Worm (Caenorhabditis elegans) whole organism, late embryonic: Measurements from ENCODE around the gene gly-14.

ENCODE experiments used
- F13H6.1 ChIP-seq: sonication (generic microtip); optimal IDR thresholded peaks from 2 replicates; lab custom pipeline; 2016; ENCODE audit warnings: missing genetic modification characterization, missing compliant biosample characterization
- T23F11.4 ChIP-seq: fragments of 200-800 bp; sonication (Bioruptor generic); optimal IDR thresholded peaks from 2 replicates; lab custom pipeline; 2018; ENCODE audit warnings: mild to moderate bottlenecking, missing genetic modification characterization, missing compliant biosample characterization
- Y22D7AL.16 ChIP-seq: sonication (generic microtip); optimal IDR thresholded peaks from 2 replicates; lab custom pipeline; 2016; ENCODE audit warnings: missing genetic modification characterization, missing compliant biosample characterization
- ahr-1 ChIP-seq: sonication (generic microtip); optimal IDR thresholded peaks from 2 replicates; lab custom pipeline; 2016; ENCODE audit warnings: missing genetic modification characterization, missing compliant biosample characterization
- ama-1 ChIP-seq: fragments of 150-350 bp; optimal IDR thresholded peaks from 2 replicates; lab custom pipeline; 2014
- ceh-14 ChIP-seq: sonication (generic microtip); optimal IDR thresholded peaks from 2 replicates; lab custom pipeline; 2016; ENCODE audit warnings: missing genotype, missing genetic modification characterization, missing compliant biosample characterization
- ceh-19 ChIP-seq: fragments of 200-800 bp; sonication (Bioruptor generic); optimal IDR thresholded peaks from 2 replicates; lab custom pipeline; 2018; ENCODE audit warnings: mild to moderate bottlenecking, missing genetic modification characterization, missing compliant biosample characterization
- ceh-2 ChIP-seq: sonication (generic microtip); optimal IDR thresholded peaks from 2 replicates; lab custom pipeline; 2016; ENCODE audit warnings: missing genotype, missing genetic modification characterization, missing compliant biosample characterization
- ceh-22 ChIP-seq: sonication (generic microtip); optimal IDR thresholded peaks from 2 replicates; lab custom pipeline; 2017; ENCODE audit warnings: missing biosample characterization, missing genetic modification characterization
- ceh-34 ChIP-seq: sonication (generic microtip); optimal IDR thresholded peaks from 2 replicates; lab custom pipeline; 2016; ENCODE audit warnings: mild to moderate bottlenecking, missing genetic modification characterization, missing compliant biosample characterization
- ceh-9 ChIP-seq: sonication (generic microtip); optimal IDR thresholded peaks from 2 replicates; lab custom pipeline; 2016; ENCODE audit warnings: mild to moderate bottlenecking, missing genetic modification characterization, inconsistent platforms, missing compliant biosample characterization
- dmd-4 ChIP-seq: sonication (generic microtip); optimal IDR thresholded peaks from 2 replicates; lab custom pipeline; 2016; ENCODE audit warnings: borderline replicate concordance, missing genetic modification characterization, missing compliant biosample characterization
- dve-1 ChIP-seq: sonication (generic microtip); optimal IDR thresholded peaks from 2 replicates; lab custom pipeline; 2017; ENCODE audit warnings: antibody characterized with exemption, mild to moderate bottlenecking, missing genetic modification characterization, missing compliant biosample characterization
- elt-2 ChIP-seq: sonication (generic microtip); optimal IDR thresholded peaks from 2 replicates; lab custom pipeline; 2016; ENCODE audit warnings: missing genetic modification reagents, missing genetic modification characterization, missing compliant biosample characterization
- ets-4 ChIP-seq: sonication (generic microtip); optimal IDR thresholded peaks from 2 replicates; lab custom pipeline; 2016; ENCODE audit warnings: missing genetic modification characterization, missing compliant biosample characterization
- eyg-1 ChIP-seq: sonication (generic microtip); optimal IDR thresholded peaks from 2 replicates; lab custom pipeline; 2016; ENCODE audit warnings: missing genotype, missing genetic modification characterization, missing compliant biosample characterization
- fkh-6 ChIP-seq: sonication (generic microtip); optimal IDR thresholded peaks from 2 replicates; lab custom pipeline; 2016; ENCODE audit warnings: missing genetic modification characterization, missing compliant biosample characterization
- gmeb-2 ChIP-seq: sonication (generic microtip); optimal IDR thresholded peaks from 2 replicates; lab custom pipeline; 2016; ENCODE audit warnings: missing genetic modification characterization, inconsistent platforms, missing compliant biosample characterization
- hlh-15 ChIP-seq: sonication (generic microtip); optimal IDR thresholded peaks from 2 replicates; lab custom pipeline; 2016; ENCODE audit warnings: missing genetic modification characterization, missing compliant biosample characterization
- hlh-30 ChIP-seq: sonication (generic microtip); optimal IDR thresholded peaks from 2 replicates; lab custom pipeline; 2017; ENCODE audit warnings: antibody characterized with exemption, missing genetic modification characterization, missing compliant biosample characterization; ENCODE audit not compliant: insufficient read depth
- hlh-8 ChIP-seq: sonication (generic microtip); optimal IDR thresholded peaks from 2 replicates; lab custom pipeline; 2016; ENCODE audit warnings: missing genotype, missing genetic modification characterization, missing compliant biosample characterization
- lim-6 ChIP-seq: sonication (generic microtip); optimal IDR thresholded peaks from 2 replicates; lab custom pipeline; 2016; ENCODE audit warnings: missing genetic modification characterization, missing compliant biosample characterization
- lin-11 ChIP-seq: fragments of 200-800 bp; sonication (Bioruptor generic); optimal IDR thresholded peaks from 2 replicates; lab custom pipeline; 2018; ENCODE audit warnings: mild to moderate bottlenecking, missing genetic modification characterization, missing compliant biosample characterization
- madf-2 ChIP-seq: sonication (generic microtip); optimal IDR thresholded peaks from 2 replicates; lab custom pipeline; 2017; ENCODE audit warnings: missing genetic modification characterization, missing compliant biosample characterization
- mec-3 ChIP-seq: sonication (generic microtip); optimal IDR thresholded peaks from 2 replicates; lab custom pipeline; 2016; ENCODE audit warnings: borderline replicate concordance, missing genetic modification characterization, missing compliant biosample characterization
- nfya-1 ChIP-seq: sonication (generic microtip); optimal IDR thresholded peaks from 2 replicates; lab custom pipeline; 2017; ENCODE audit warnings: missing genetic modification characterization, mild to moderate bottlenecking, missing compliant biosample characterization, antibody characterized with exemption, moderate library complexity
- pag-3 ChIP-seq: sonication (generic microtip); optimal IDR thresholded peaks from 2 replicates; lab custom pipeline; 2016; ENCODE audit warnings: missing compliant biosample characterization, missing genetic modification characterization, borderline replicate concordance
- pat-9 ChIP-seq: fragments of 200-800 bp; sonication (Bioruptor generic); optimal IDR thresholded peaks from 2 replicates; lab custom pipeline; 2018; ENCODE audit warnings: mild to moderate bottlenecking, missing genetic modification characterization, moderate library complexity, missing compliant biosample characterization
- pha-2 ChIP-seq: sonication (generic microtip); optimal IDR thresholded peaks from 2 replicates; lab custom pipeline; 2017; ENCODE audit warnings: mild to moderate bottlenecking, missing genetic modification characterization, missing compliant biosample characterization
- pha-4 ChIP-seq: fragments of 150-350 bp; optimal IDR thresholded peaks from 2 replicates; lab custom pipeline; 2018; ENCODE audit warnings: missing biosample characterization, missing genetic modification reagents, missing genetic modification characterization
- pqm-1 ChIP-seq: sonication (generic microtip); optimal IDR thresholded peaks from 2 replicates; lab custom pipeline; 2016; ENCODE audit warnings: missing genetic modification characterization, missing compliant biosample characterization
- pros-1 ChIP-seq: fragments of 150-350 bp; optimal IDR thresholded peaks from 2 replicates; lab custom pipeline; 2014; ENCODE audit warnings: missing biosample characterization, missing genetic modification reagents, missing genetic modification characterization
- ref-2 ChIP-seq: sonication (generic microtip); optimal IDR thresholded peaks from 2 replicates; lab custom pipeline; 2016; ENCODE audit warnings: missing genetic modification characterization, missing compliant biosample characterization
- sdc-2 ChIP-seq: sonication (generic microtip); optimal IDR thresholded peaks from 2 replicates; lab custom pipeline; 2016; ENCODE audit warnings: missing genotype, missing genetic modification characterization, missing compliant biosample characterization
- sox-2 ChIP-seq: fragments of 200-800 bp; sonication (Bioruptor generic); IDR thresholded peaks from 2 replicates; pipeline ENCODE4 v1.3.6; 2022; ENCODE audit warnings: missing genetic modification reagents, missing genetic modification characterization, missing compliant biosample characterization
- sox-4 ChIP-seq: sonication (generic microtip); optimal IDR thresholded peaks from 2 replicates; lab custom pipeline; 2017; ENCODE audit warnings: mild to moderate bottlenecking, missing genetic modification characterization, inconsistent platforms, missing compliant biosample characterization
- syd-9 ChIP-seq: sonication (generic microtip); optimal IDR thresholded peaks from 2 replicates; lab custom pipeline; 2016; ENCODE audit warnings: mild to moderate bottlenecking, missing genetic modification characterization, moderate library complexity, missing compliant biosample characterization
- tbx-2 ChIP-seq: sonication (generic microtip); optimal IDR thresholded peaks from 2 replicates; lab custom pipeline; 2016; ENCODE audit warnings: missing genetic modification characterization, missing compliant biosample characterization
- tbx-7 ChIP-seq: sonication (generic microtip); optimal IDR thresholded peaks from 2 replicates; lab custom pipeline; 2016; ENCODE audit warnings: missing genotype, missing genetic modification characterization, missing compliant biosample characterization
- ttx-3 ChIP-seq: sonication (generic microtip); optimal IDR thresholded peaks from 2 replicates; lab custom pipeline; 2016; ENCODE audit warnings: missing genetic modification reagents, missing genetic modification characterization, missing compliant biosample characterization
- unc-3 ChIP-seq, 2 experiments: fragments of 200-800 bp in 1 of 2; sonication (Bioruptor generic) in 1 of 2; sonication (generic microtip) in 1 of 2; conservative IDR thresholded peaks in 1 of 2; optimal IDR thresholded peaks in 1 of 2; 2 replicates each; pipeline versions ENCODE4 v1.3.6 to Lab custom; 2016 to 2022; ENCODE audit warnings: missing compliant biosample characterization in 2 of 2, missing genetic modification characterization in 2 of 2, missing genetic modification reagents in 1 of 2
- unc-42 ChIP-seq: sonication (generic microtip); optimal IDR thresholded peaks from 2 replicates; lab custom pipeline; 2016; ENCODE audit warnings: missing genotype, missing genetic modification characterization, missing compliant biosample characterization
- unc-86 ChIP-seq: sonication (generic microtip); optimal IDR thresholded peaks from 2 replicates; lab custom pipeline; 2016; ENCODE audit warnings: missing genetic modification characterization, missing compliant biosample characterization
- zip-5 ChIP-seq: sonication (generic microtip); optimal IDR thresholded peaks from 2 replicates; lab custom pipeline; 2016; ENCODE audit warnings: missing genetic modification characterization, missing compliant biosample characterization
- ztf-16 ChIP-seq: sonication (generic microtip); optimal IDR thresholded peaks from 2 replicates; lab custom pipeline; 2017; ENCODE audit warnings: missing genetic modification characterization, missing compliant biosample characterization

The gly-14 gene

ce11 chrIII:3480236-3480635, 12.8 kb downstream of the gly-14 start:
- no peak for TF ChIP-seq zip-5
- peak; percentile 19 for TF ChIP-seq hlh-30 (tag; lab: Kevin White, UChicago)
- TF ChIP-seq unc-86 (tag; lab: Kevin White, UChicago), result no peak
- TF ChIP-seq ceh-34 (tag; lab: Kevin White, UChicago), result no peak
- no peak for TF ChIP-seq ceh-14 (tag; lab: Kevin White, UChicago)

- TF ChIP-seq sox-4 (tag; lab: Kevin White, UChicago) (no peak), nfya-1 (tag; lab: Kevin White, UChicago) (peak; percentile 86), pha-2 (no peak), fkh-6 (tag; lab: Kevin White, UChicago) (no peak), sox-2 (GFP tag; lab: Robert Waterston, UW) (no peak), madf-2 (tag; lab: Kevin White, UChicago) (no peak)
Observed at ce11 chrIII:3478795-3479398, 14.1 kb downstream of the gly-14 start.

ce11 chrIII:3477375-3477774, 15.7 kb downstream of the gly-14 start:
- TF ChIP-seq ceh-19 (no peak), dve-1 (tag; lab: Kevin White, UChicago) (peak; percentile 90)

ce11 chrIII:3476245-3476644, 16.8 kb downstream of the gly-14 start:
- TF ChIP-seq ceh-22 (no peak), eyg-1 (tag; lab: Kevin White, UChicago) (peak; percentile 51), ets-4 (peak; percentile 98), ceh-9 (tag; lab: Kevin White, UChicago) (no peak), ceh-2 (tag; lab: Kevin White, UChicago) (peak; percentile 96), hlh-8 (peak; percentile 93), syd-9 (tag; lab: Kevin White, UChicago) (peak; percentile 22), madf-2 (tag; lab: Kevin White, UChicago) (no peak), lim-6 (tag; lab: Kevin White, UChicago) (peak; percentile 94), elt-2 (tag; lab: Kevin White, UChicago) (peak; percentile 88), pha-2 (peak; percentile 74), ztf-16 (tag; lab: Kevin White, UChicago) (peak; percentile 73), ama-1 (no peak), T23F11.4 (no peak), ahr-1 (tag; lab: Kevin White, UChicago) (peak; percentile 90), lin-11 (peak; percentile 41), ceh-34 (tag; lab: Kevin White, UChicago) (peak; percentile 71), tbx-7 (tag; lab: Kevin White, UChicago) (peak; percentile 99), sox-4 (tag; lab: Kevin White, UChicago) (no peak), tbx-2 (peak; percentile 97), sdc-2 (tag; lab: Kevin White, UChicago) (peak; percentile 71), ref-2 (tag; lab: Kevin White, UChicago) (peak; percentile 95), gmeb-2 (peak; percentile 43), Y22D7AL.16 (tag; lab: Kevin White, UChicago) (peak; percentile 53), hlh-15 (tag; lab: Kevin White, UChicago) (peak; percentile 81), ceh-19 (peak; percentile 59), ttx-3 (tag; lab: Kevin White, UChicago) (peak; percentile 72), dmd-4 (tag; lab: Kevin White, UChicago) (peak; percentile 44), pag-3 (tag; lab: Kevin White, UChicago) (peak; percentile 86), nfya-1 (tag; lab: Kevin White, UChicago) (no peak), pat-9 (tag; lab: Kevin White, UChicago) (no peak), mec-3 (tag; lab: Kevin White, UChicago) (peak; percentile 96), pha-4 (no peak), unc-3 (GFP tag; conservative IDR thresholded peaks at IDR 0.05; lab: Robert Waterston, UW) (no peak), unc-3 (tag; optimal IDR thresholded peaks at IDR 0.05; lab: Kevin White, UChicago) (peak; percentile 88), unc-42 (peak; percentile 70), pros-1 (tag; lab: Kevin White, UChicago) (no peak), pqm-1 (tag; lab: Kevin White, UChicago) (peak; percentile 97), fkh-6 (tag; lab: Kevin White, UChicago) (peak; percentile 76), F13H6.1 (tag; lab: Kevin White, UChicago) (peak; percentile 79)
